Worm (Caenorhabditis elegans) whole organism, L2 larva: ENCODE data around the gene C04E12.5.
A peak's percentile ranks its signal among the peaks of the same experiment; 100 is the strongest.
"Not testable (repeated sequence)": the region's sequence is repeated elsewhere in the genome, so short reads cannot be mapped to it uniquely, and the experiment has no call there.

Experiments
- C34F6.9 ChIP-seq: fragments of 150-350 bp; optimal IDR thresholded peaks from 2 replicates; lab custom pipeline; 2014; ENCODE audit warnings: missing biosample characterization, missing genetic modification characterization
- F13H6.1 ChIP-seq: sonication (generic microtip); optimal IDR thresholded peaks from 2 replicates; lab custom pipeline; 2016; ENCODE audit warnings: missing genetic modification characterization, missing compliant biosample characterization
- Y55F3AM.14 ChIP-seq: fragments of 200-800 bp; sonication (Bioruptor generic); optimal IDR thresholded peaks from 2 replicates; lab custom pipeline; 2018; ENCODE audit warnings: mild to moderate bottlenecking, missing genetic modification characterization, missing compliant biosample characterization
- ZK546.5 ChIP-seq: sonication (generic microtip); optimal IDR thresholded peaks from 2 replicates; lab custom pipeline; 2017; ENCODE audit warnings: missing biosample characterization, missing genetic modification characterization
- alr-1 ChIP-seq: fragments of 150-350 bp; optimal IDR thresholded peaks from 2 replicates; lab custom pipeline; 2014; ENCODE audit warnings: missing biosample characterization, missing genetic modification characterization
- aly-2 ChIP-seq: fragments of 150-350 bp; optimal IDR thresholded peaks from 2 replicates; lab custom pipeline; 2014; ENCODE audit warnings: missing biosample characterization, missing genetic modification characterization
- ceh-16 ChIP-seq: fragments of 150-350 bp; optimal IDR thresholded peaks from 2 replicates; lab custom pipeline; 2014; ENCODE audit warnings: missing biosample characterization, missing genetic modification characterization
- ceh-82 ChIP-seq: fragments of 150-350 bp; optimal IDR thresholded peaks from 2 replicates; lab custom pipeline; 2014; ENCODE audit warnings: missing biosample characterization, missing genetic modification characterization
- crh-2 ChIP-seq: sonication (generic microtip); optimal IDR thresholded peaks from 2 replicates; lab custom pipeline; 2017; ENCODE audit warnings: missing biosample characterization, missing genetic modification characterization
- dmd-4 ChIP-seq: sonication (generic microtip); optimal IDR thresholded peaks from 2 replicates; lab custom pipeline; 2017; ENCODE audit warnings: missing biosample characterization, missing genetic modification characterization
- elt-1 ChIP-seq: fragments of 150-350 bp; optimal IDR thresholded peaks from 2 replicates; lab custom pipeline; 2014; ENCODE audit warnings: missing biosample characterization, missing genetic modification characterization
- elt-3 ChIP-seq: sonication (generic microtip); optimal IDR thresholded peaks from 2 replicates; lab custom pipeline; 2017; ENCODE audit warnings: missing biosample characterization, missing genetic modification characterization
- lin-13 ChIP-seq: fragments of 150-350 bp; optimal IDR thresholded peaks from 2 replicates; lab custom pipeline; 2014; ENCODE audit warnings: missing biosample characterization, missing genetic modification reagents, missing genetic modification characterization
- lsy-2 ChIP-seq, 2 experiments: fragments of 150-350 bp in 1 of 2; sonication (generic microtip) in 1 of 2; optimal IDR thresholded peaks; 2 replicates each; lab custom pipeline; 2014 to 2017; ENCODE audit warnings: missing biosample characterization in 2 of 2, missing genetic modification characterization in 2 of 2
- mab-5 ChIP-seq: fragments of 150-350 bp; optimal IDR thresholded peaks from 2 replicates; lab custom pipeline; 2014; ENCODE audit warnings: missing biosample characterization, missing genetic modification characterization
- nhr-11 ChIP-seq: fragments of 150-350 bp; optimal IDR thresholded peaks from 2 replicates; lab custom pipeline; 2014; ENCODE audit warnings: missing biosample characterization, missing genetic modification characterization
- nhr-12 ChIP-seq: fragments of 150-350 bp; optimal IDR thresholded peaks from 2 replicates; lab custom pipeline; 2014; ENCODE audit warnings: missing biosample characterization, missing genetic modification characterization
- nhr-21 ChIP-seq: fragments of 150-350 bp; optimal IDR thresholded peaks from 2 replicates; lab custom pipeline; 2014; ENCODE audit warnings: missing biosample characterization, missing genetic modification characterization
- nhr-23 ChIP-seq: fragments of 150-350 bp; optimal IDR thresholded peaks from 2 replicates; lab custom pipeline; 2014; ENCODE audit warnings: missing biosample characterization, missing genetic modification reagents, missing genetic modification characterization
- nhr-237 ChIP-seq: fragments of 150-350 bp; optimal IDR thresholded peaks from 2 replicates; lab custom pipeline; 2014; ENCODE audit warnings: missing biosample characterization, missing genetic modification characterization
- nhr-6 ChIP-seq: fragments of 150-350 bp; optimal IDR thresholded peaks from 2 replicates; lab custom pipeline; 2014; ENCODE audit warnings: missing biosample characterization, missing genetic modification characterization
- nhr-77 ChIP-seq: fragments of 150-350 bp; optimal IDR thresholded peaks from 2 replicates; lab custom pipeline; 2014; ENCODE audit warnings: missing biosample characterization, missing genetic modification characterization
- sem-4 ChIP-seq: fragments of 150-350 bp; optimal IDR thresholded peaks from 2 replicates; lab custom pipeline; 2014; ENCODE audit warnings: missing biosample characterization, missing genetic modification reagents, missing genetic modification characterization
- skn-1 ChIP-seq: sonication (generic microtip); optimal IDR thresholded peaks from 2 replicates; lab custom pipeline; 2017; ENCODE audit warnings: missing biosample characterization, missing genetic modification characterization
- sma-3 ChIP-seq: sonication (generic microtip); optimal IDR thresholded peaks from 2 replicates; lab custom pipeline; 2016; ENCODE audit warnings: missing genetic modification reagents, missing genetic modification characterization, missing compliant biosample characterization
- sma-9 ChIP-seq, 2 experiments: fragments of 150-350 bp in 1 of 2; sonication (generic microtip) in 1 of 2; optimal IDR thresholded peaks; 2 replicates each; lab custom pipeline; 2014 to 2016; ENCODE audit warnings: missing genetic modification characterization in 2 of 2, mild to moderate bottlenecking in 1 of 2, missing biosample characterization in 1 of 2, missing compliant biosample characterization in 1 of 2, missing genetic modification reagents in 1 of 2, moderate library complexity in 1 of 2
- unc-39 ChIP-seq: fragments of 150-350 bp; optimal IDR thresholded peaks from 2 replicates; lab custom pipeline; 2014; ENCODE audit warnings: missing biosample characterization, missing genetic modification characterization
- unc-62 ChIP-seq: fragments of 150-350 bp; optimal IDR thresholded peaks from 2 replicates; lab custom pipeline; 2014; ENCODE audit warnings: missing biosample characterization, missing genetic modification reagents, missing genetic modification characterization
- zag-1 ChIP-seq: fragments of 150-350 bp; optimal IDR thresholded peaks from 2 replicates; lab custom pipeline; 2014; ENCODE audit warnings: missing biosample characterization, missing genetic modification characterization
- ztf-1 ChIP-seq: fragments of 200-800 bp; sonication (Bioruptor generic); conservative IDR thresholded peaks from 2 replicates; pipeline ENCODE4 v1.3.6; 2022; ENCODE audit warnings: missing genetic modification characterization, missing compliant biosample characterization
- ztf-4 ChIP-seq: fragments of 150-350 bp; optimal IDR thresholded peaks from 2 replicates; lab custom pipeline; 2014; ENCODE audit warnings: missing biosample characterization, missing genetic modification characterization

The C04E12.5 gene

ce11 chrV:3391005-3391404 is 32.6 kb downstream of the C04E12.5 start (continued):
- TF ChIP-seq Y55F3AM.14 (GFP tag; lab: Kevin White, UChicago) (peak; percentile 56), ceh-82 (tag; lab: Kevin White, UChicago) (no peak), zag-1 (tag; lab: Kevin White, UChicago) (peak; percentile 42), lin-13 (GFP tag; lab: Kevin White, UChicago) (peak; percentile 76), ztf-1 (GFP tag; lab: Robert Waterston, UW) (no peak), nhr-21 (tag; lab: Kevin White, UChicago) (peak; percentile 84), skn-1 (tag; lab: Kevin White, UChicago) (no peak), sem-4 (tag; lab: Kevin White, UChicago) (peak; percentile 73), nhr-11 (no peak), nhr-23 (tag; lab: Kevin White, UChicago) (no peak), F13H6.1 (tag; lab: Kevin White, UChicago) (peak; percentile 90), elt-3 (no peak)

- no peak for TF ChIP-seq unc-39 (tag; lab: Kevin White, UChicago)
- no peak for TF ChIP-seq dmd-4 (tag; lab: Kevin White, UChicago)
- no peak for TF ChIP-seq sem-4 (tag; lab: Kevin White, UChicago)
- TF ChIP-seq zag-1 (tag; lab: Kevin White, UChicago), result no peak
- no peak for TF ChIP-seq nhr-77 (tag; lab: Kevin White, UChicago)
- TF ChIP-seq Y55F3AM.14 (GFP tag; lab: Kevin White, UChicago), result no peak
- no peak for TF ChIP-seq ceh-16 (tag; lab: Kevin White, UChicago)
- TF ChIP-seq sma-3, result no peak
- TF ChIP-seq alr-1 (tag; lab: Kevin White, UChicago), result no peak
- no peak for TF ChIP-seq mab-5 (tag; lab: Kevin White, UChicago)
- no peak for TF ChIP-seq lin-13 (GFP tag; lab: Kevin White, UChicago)
- no peak for TF ChIP-seq C34F6.9 (tag; lab: Kevin White, UChicago)
- no peak for TF ChIP-seq unc-62
These were observed 35.7 kb downstream of the C04E12.5 start for ce11 chrV:3394065-3394464.

- TF ChIP-seq ztf-4 (tag; lab: Kevin White, UChicago) (no peak), nhr-12 (tag; lab: Kevin White, UChicago) (no peak), sma-9 (GFP tag; optimal IDR thresholded peaks at IDR 0.05; lab: Kevin White, UChicago) (peak; percentile 66), sma-9 (tag; optimal IDR thresholded peaks at IDR 0.05; lab: Kevin White, UChicago) (no peak), ceh-82 (tag; lab: Kevin White, UChicago) (no peak), elt-1 (tag; lab: Kevin White, UChicago) (no peak), ZK546.5 (no peak)
These were observed 36.4 kb downstream of the C04E12.5 start, which contains the start of gene T20D4.15 for ce11 chrV:3394694-3395240. T20D4.15 (minus strand) TSS chrV:3394744.

- not testable (repeated sequence) for TF ChIP-seq crh-2 (tag; lab: Kevin White, UChicago); unc-62; nhr-237 (tag; lab: Kevin White, UChicago)
These were observed 38.4 kb downstream of the C04E12.5 start, which contains the start of gene T20D4.12 for ce11 chrV:3396765-3397164. T20D4.12 (plus strand) TSS chrV:3397065.

- no peak for TF ChIP-seq nhr-6
- TF ChIP-seq C34F6.9 (tag; lab: Kevin White, UChicago), result peak; percentile 0
- no peak for TF ChIP-seq elt-3
- TF ChIP-seq sma-9 (GFP tag; optimal IDR thresholded peaks at IDR 0.05; lab: Kevin White, UChicago), result peak; percentile 77
- no peak for TF ChIP-seq sma-9 (tag; optimal IDR thresholded peaks at IDR 0.05; lab: Kevin White, UChicago)
- TF ChIP-seq lsy-2 (tag; optimal IDR thresholded peaks at IDR 0.05; lab: Kevin White, UChicago), result peak in 1 of 2 experiments; percentile 32
These were observed 39.9 kb downstream of the C04E12.5 start, which contains the start of gene T20D4.11 for ce11 chrV:3398314-3398713. T20D4.11 (plus strand) TSS chrV:3398690.

- TF ChIP-seq aly-2, F13H6.1, unc-39 (tag; lab: Kevin White, UChicago): not testable (repeated sequence)
These were observed 41.6 kb downstream of the C04E12.5 start, which contains the start of gene T20D4.10 for ce11 chrV:3399952-3400351. T20D4.10 (plus strand) TSS chrV:3400252.
